Worm (Caenorhabditis elegans): ENCODE measurements around the gene sek-1.
A peak's percentile ranks its signal among the peaks of the same experiment; 100 is the strongest.

The sek-1 gene

DNA sequence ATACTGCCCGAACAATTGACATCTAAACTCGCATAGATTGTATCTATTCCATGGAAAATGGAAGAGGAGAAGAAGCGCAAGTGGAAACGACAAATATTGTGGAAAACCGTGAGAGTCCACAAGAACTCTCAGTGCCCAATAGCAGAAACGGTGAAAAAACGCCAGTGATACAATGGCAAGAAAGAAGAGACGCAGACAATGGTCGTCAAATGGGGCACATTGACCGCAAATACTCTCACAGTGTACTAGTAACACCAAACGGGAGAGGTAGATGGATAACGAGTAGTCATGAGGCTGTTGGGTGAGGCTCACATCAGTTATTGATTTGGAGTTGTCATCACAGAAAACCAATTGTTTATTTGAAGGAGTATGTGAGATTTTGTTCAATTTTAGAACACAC, 34.1 kb upstream of the sek-1 start, which contains the start of gene ZK154.4 (continued):
- peak; percentile 73 for TF ChIP-seq C16A3.4 (tag; optimal IDR thresholded peaks at IDR 0.05)
- TF ChIP-seq unc-30 (tag; optimal IDR thresholded peaks at IDR 0.05), result no peak
- no peak for TF ChIP-seq alr-1 (tag; optimal IDR thresholded peaks at IDR 0.05; ENCODE audit: borderline replicate concordance)
- TF ChIP-seq nhr-77 (tag; optimal IDR thresholded peaks at IDR 0.05), result peak; percentile 51
- no peak for TF ChIP-seq irx-1 (tag; optimal IDR thresholded peaks at IDR 0.05)
- TF ChIP-seq nhr-71 (tag; optimal IDR thresholded peaks at IDR 0.05), result peak; percentile 70
- TF ChIP-seq pax-3 (tag; optimal IDR thresholded peaks at IDR 0.05), result no peak
- no peak for TF ChIP-seq nhr-28 (tag; optimal IDR thresholded peaks at IDR 0.05)
- peak; percentile 75 for TF ChIP-seq mep-1 (tag; optimal IDR thresholded peaks at IDR 0.05)
- TF ChIP-seq nhr-20 (tag; optimal IDR thresholded peaks at IDR 0.05), result peak; percentile 68
- no peak for TF ChIP-seq zag-1 (tag; optimal IDR thresholded peaks at IDR 0.05)
- TF ChIP-seq aha-1 (tag; optimal IDR thresholded peaks at IDR 0.05), result no peak
- peak; percentile 23 for TF ChIP-seq nhr-85 (tag)
- peak; percentile 52 to 74 for TF ChIP-seq lin-35 (GFP tag; optimal IDR thresholded peaks at IDR 0.05)
- peak in 2 of 3 experiments; percentile 37 to 43 for TF ChIP-seq dpl-1 (GFP tag; optimal IDR thresholded peaks at IDR 0.05)
- peak; percentile 8 for TF ChIP-seq elt-2 (tag; optimal IDR thresholded peaks at IDR 0.05)
- TF ChIP-seq unc-98 (GFP tag; IDR thresholded peaks at IDR 0.05), result no peak
- no peak for TF ChIP-seq tlp-1 (tag; optimal IDR thresholded peaks at IDR 0.05)
- peak; percentile 8; the same call in 1 of the 2 replicates for TF ChIP-seq isw-1 (GFP tag; IDR thresholded peaks at IDR 0.05)
- TF ChIP-seq C04F5.9 (tag; optimal IDR thresholded peaks at IDR 0.05), result no peak
- peak; percentile 40 for TF ChIP-seq fkh-8 (tag; optimal IDR thresholded peaks at IDR 0.05)
- TF ChIP-seq egl-27 (tag; optimal IDR thresholded peaks at IDR 0.05), result no peak
- peak; percentile 47 for TF ChIP-seq blmp-1 (tag; optimal IDR thresholded peaks at IDR 0.05)
- peak; percentile 75 for TF ChIP-seq lin-14 (GFP tag; optimal IDR thresholded peaks at IDR 0.05)
- TF ChIP-seq lir-3 (tag; optimal IDR thresholded peaks at IDR 0.05; ENCODE audit: poor library complexity), result no peak
- no peak for TF ChIP-seq ceh-88 (GFP tag; IDR thresholded peaks at IDR 0.05)
- peak; percentile 54 for TF ChIP-seq swsn-7 (tag; optimal IDR thresholded peaks at IDR 0.05)
- TF ChIP-seq fkh-4 (tag; optimal IDR thresholded peaks at IDR 0.05; ENCODE audit: borderline replicate concordance), result no peak
- no peak for TF ChIP-seq sptf-1 (tag; optimal IDR thresholded peaks at IDR 0.05)
- no peak for TF ChIP-seq snpc-4 (tag; optimal IDR thresholded peaks at IDR 0.05)
- no peak for TF ChIP-seq lin-15B (tag; optimal IDR thresholded peaks at IDR 0.05)
- TF ChIP-seq dsc-1 (tag; optimal IDR thresholded peaks at IDR 0.05), result peak; percentile 42
- no peak for TF ChIP-seq C34B4.2 (tag; optimal IDR thresholded peaks at IDR 0.05)
- TF ChIP-seq pag-3 (tag; optimal IDR thresholded peaks at IDR 0.05; ENCODE audit: borderline replicate concordance, insufficient read depth), result no peak
- no peak for TF ChIP-seq nhr-84 (tag; optimal IDR thresholded peaks at IDR 0.05)
- TF ChIP-seq sup-37 (GFP tag; optimal IDR thresholded peaks at IDR 0.05), result no peak
- TF ChIP-seq ces-1 (GFP tag; optimal IDR thresholded peaks at IDR 0.05), result no peak
- peak; percentile 2 for TF ChIP-seq skn-1 (tag; optimal IDR thresholded peaks at IDR 0.05)
- no peak for TF ChIP-seq ets-5 (GFP tag; IDR thresholded peaks at IDR 0.05)
- peak; percentile 69 for TF ChIP-seq rnt-1 (tag; optimal IDR thresholded peaks at IDR 0.05)
- TF ChIP-seq ceh-90 (tag; optimal IDR thresholded peaks at IDR 0.05), result no peak
- no peak for TF ChIP-seq lin-39 (tag; optimal IDR thresholded peaks at IDR 0.05)
- peak; percentile 66 for TF ChIP-seq nhr-47 (tag; optimal IDR thresholded peaks at IDR 0.05)
- no peak for TF ChIP-seq hlh-17 (GFP tag; optimal IDR thresholded peaks at IDR 0.05; ENCODE audit: borderline replicate concordance)
- TF ChIP-seq xbp-1 (tag; optimal IDR thresholded peaks at IDR 0.05), result peak; percentile 66
- TF ChIP-seq efl-3 (GFP tag; optimal IDR thresholded peaks at IDR 0.05), result no peak
- TF ChIP-seq nhr-12 (tag; optimal IDR thresholded peaks at IDR 0.05), result no peak
- TF ChIP-seq nhr-11 (tag; optimal IDR thresholded peaks at IDR 0.05), result no peak
- peak; percentile 4 for TF ChIP-seq hpl-2 (GFP tag; optimal IDR thresholded peaks at IDR 0.05)
- TF ChIP-seq jun-1 (tag; optimal IDR thresholded peaks at IDR 0.05), result no peak
- peak; percentile 42 to 73 for TF ChIP-seq lsy-2 (tag; optimal IDR thresholded peaks at IDR 0.05)
- TF ChIP-seq mab-9 (GFP tag; IDR thresholded peaks at IDR 0.05), result no peak
